Worm (Caenorhabditis elegans): ENCODE data around the gene mrp-4.

Gene mrp-4

DNA sequence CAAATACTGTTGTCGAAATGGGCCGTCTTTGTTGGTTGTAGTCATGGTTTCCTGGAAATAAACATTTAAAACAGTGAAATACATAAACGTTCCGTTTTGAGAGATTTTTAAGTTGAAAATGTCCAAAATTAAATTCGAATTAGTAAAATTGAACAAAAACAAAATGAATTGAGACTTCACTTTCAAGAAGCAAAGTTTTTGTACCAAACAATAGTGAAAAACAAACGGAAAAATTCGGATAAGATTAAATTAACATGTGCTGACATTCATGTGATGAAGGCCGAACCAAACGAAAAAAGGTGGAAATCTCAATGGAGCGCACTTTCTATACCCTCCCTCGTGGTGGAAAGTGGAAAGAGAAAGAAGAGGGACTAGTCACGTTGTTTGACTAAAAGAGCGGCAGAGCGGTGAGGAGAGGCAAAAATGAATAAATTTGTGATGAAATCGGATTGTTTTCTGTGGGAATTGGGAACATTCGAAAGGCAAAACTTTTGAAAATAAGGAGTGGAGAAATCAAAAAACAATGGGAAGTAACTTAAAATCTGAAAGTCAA lies 46.0 kb upstream of the mrp-4 start, which contains the start of gene ipla-2 (continued):
- TF ChIP-seq alr-1 (tag; optimal IDR thresholded peaks at IDR 0.05; ENCODE audit: borderline replicate concordance) (no peak), nhr-47 (tag; optimal IDR thresholded peaks at IDR 0.05) (peak; percentile 65), fkh-10 (GFP tag; optimal IDR thresholded peaks at IDR 0.05) (peak; percentile 46), nhr-19 (GFP tag; conservative IDR thresholded peaks at IDR 0.05) (peak; percentile 39; the same call in 1 of the 2 replicates), zip-4 (GFP tag; optimal IDR thresholded peaks at IDR 0.05) (no peak), pqm-1 (tag; optimal IDR thresholded peaks at IDR 0.05) (no peak), lin-13 (GFP tag; optimal IDR thresholded peaks at IDR 0.05) (peak; percentile 67), lin-14 (GFP tag; optimal IDR thresholded peaks at IDR 0.05) (peak; percentile 94), nhr-20 (tag; optimal IDR thresholded peaks at IDR 0.05) (peak; percentile 78), C16A3.4 (tag; optimal IDR thresholded peaks at IDR 0.05) (peak; percentile 65), hlh-4 (tag; optimal IDR thresholded peaks at IDR 0.05) (no peak), nhr-85 (tag) (peak; percentile 69), unc-30 (tag; optimal IDR thresholded peaks at IDR 0.05) (no peak), nhr-28 (tag; optimal IDR thresholded peaks at IDR 0.05) (no peak), ces-1 (GFP tag; optimal IDR thresholded peaks at IDR 0.05) (no peak), unc-130 (tag; optimal IDR thresholded peaks at IDR 0.05) (no peak), skn-1 (tag; optimal IDR thresholded peaks at IDR 0.05) (peak; percentile 87), efl-1 (optimal IDR thresholded peaks at IDR 0.05) (peak; percentile 26 to 30), efl-1 (GFP tag; optimal IDR thresholded peaks at IDR 0.05 in 1 of 2) (peak; percentile 34 to 65), ama-1 (optimal IDR thresholded peaks at IDR 0.05) (no peak), isw-1 (GFP tag; IDR thresholded peaks at IDR 0.05) (peak; percentile 23)

DNA sequence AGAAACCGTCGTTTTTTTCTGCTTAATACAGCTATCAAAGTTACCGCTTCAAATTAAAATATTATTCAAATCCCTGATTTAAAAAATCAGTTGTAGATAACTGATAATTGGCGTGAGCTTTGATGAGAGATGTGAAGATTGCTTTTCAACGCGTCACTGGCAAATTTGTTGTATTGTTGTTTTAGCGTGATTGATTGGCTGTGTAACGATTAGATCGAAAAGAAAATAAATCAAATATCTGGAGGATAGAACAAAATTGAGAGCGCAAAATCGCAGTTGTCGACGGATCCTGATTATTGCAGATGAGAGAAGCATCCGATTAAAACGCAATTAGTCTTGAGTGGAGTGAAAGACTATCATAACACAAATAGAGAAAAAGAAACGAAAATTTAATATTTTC lies 43.2 kb upstream of the mrp-4 start:
- TF ChIP-seq egl-13 (tag; optimal IDR thresholded peaks at IDR 0.05) (no peak), rnt-1 (tag; optimal IDR thresholded peaks at IDR 0.05) (peak; percentile 78), F16B12.6 (tag; optimal IDR thresholded peaks at IDR 0.05) (no peak), pax-3 (tag; optimal IDR thresholded peaks at IDR 0.05) (no peak), xbp-1 (tag; optimal IDR thresholded peaks at IDR 0.05) (no peak), ceh-8 (GFP tag; optimal IDR thresholded peaks at IDR 0.05) (no peak), egl-27 (tag; optimal IDR thresholded peaks at IDR 0.05) (no peak), tlp-1 (tag; optimal IDR thresholded peaks at IDR 0.05) (no peak), nhr-84 (tag; optimal IDR thresholded peaks at IDR 0.05) (no peak), nhr-71 (tag; optimal IDR thresholded peaks at IDR 0.05) (peak; percentile 45), hlh-4 (tag; optimal IDR thresholded peaks at IDR 0.05) (no peak), nhr-77 (tag; optimal IDR thresholded peaks at IDR 0.05) (no peak), fos-1 (tag; optimal IDR thresholded peaks at IDR 0.05) (no peak), sptf-1 (tag; optimal IDR thresholded peaks at IDR 0.05) (no peak), lsy-2 (tag; optimal IDR thresholded peaks at IDR 0.05) (peak in 1 of 2 experiments; percentile 5), blmp-1 (tag; optimal IDR thresholded peaks at IDR 0.05) (no peak), ceh-63 (GFP tag; optimal IDR thresholded peaks at IDR 0.05) (no peak), elt-3 (tag; optimal IDR thresholded peaks at IDR 0.05) (no peak), unc-62 (GFP tag; optimal IDR thresholded peaks at IDR 0.05) (no peak), fkh-10 (GFP tag; optimal IDR thresholded peaks at IDR 0.05) (no peak), lin-39 (tag; optimal IDR thresholded peaks at IDR 0.05) (peak; percentile 72), unc-98 (GFP tag; IDR thresholded peaks at IDR 0.05) (no peak), vab-15 (tag; optimal IDR thresholded peaks at IDR 0.05) (no peak), isw-1 (GFP tag; IDR thresholded peaks at IDR 0.05) (no peak), nhr-90 (tag; optimal IDR thresholded peaks at IDR 0.05; ENCODE audit: poor library complexity) (no peak), nhr-85 (tag) (no peak), snpc-4 (tag; optimal IDR thresholded peaks at IDR 0.05) (no peak), swsn-7 (tag; optimal IDR thresholded peaks at IDR 0.05) (no peak), nhr-28 (tag; optimal IDR thresholded peaks at IDR 0.05) (no peak), dsc-1 (tag; optimal IDR thresholded peaks at IDR 0.05) (no peak), pag-3 (tag; optimal IDR thresholded peaks at IDR 0.05; ENCODE audit: borderline replicate concordance, insufficient read depth) (no peak), tbx-2 (tag; optimal IDR thresholded peaks at IDR 0.05) (no peak), mef-2 (tag; optimal IDR thresholded peaks at IDR 0.05) (no peak), ceh-88 (GFP tag; IDR thresholded peaks at IDR 0.05) (no peak), skn-1 (tag; optimal IDR thresholded peaks at IDR 0.05) (no peak), ets-5 (GFP tag; IDR thresholded peaks at IDR 0.05) (no peak), lin-14 (GFP tag; optimal IDR thresholded peaks at IDR 0.05) (peak; percentile 35), ceh-82 (tag; optimal IDR thresholded peaks at IDR 0.05) (no peak)
